Worm (Caenorhabditis elegans): Measurements from ENCODE around the gene wdr-31.
A peak's percentile ranks its signal among the peaks of the same experiment; 100 is the strongest.

The wdr-31 gene

ce11 chrII:2734735-2735134, 357 bp downstream of the wdr-31 start:
- no peak for TF ChIP-seq unc-55 (GFP tag; optimal IDR thresholded peaks at IDR 0.05)
- no peak for TF ChIP-seq nhr-21 (tag; optimal IDR thresholded peaks at IDR 0.05)
- TF ChIP-seq snpc-4 (tag; optimal IDR thresholded peaks at IDR 0.05) = no peak
- no peak for TF ChIP-seq sem-4 (tag; optimal IDR thresholded peaks at IDR 0.05)
- no peak for TF ChIP-seq lin-39 (tag; optimal IDR thresholded peaks at IDR 0.05)
- TF ChIP-seq nhr-77 (tag; optimal IDR thresholded peaks at IDR 0.05) = no peak
- no peak for TF ChIP-seq R02D3.7 (tag; optimal IDR thresholded peaks at IDR 0.05)
- no peak for TF ChIP-seq nhr-25 (tag; optimal IDR thresholded peaks at IDR 0.05)
- no peak for TF ChIP-seq ztf-1 (GFP tag; conservative IDR thresholded peaks at IDR 0.05)
- peak; percentile 67 for TF ChIP-seq F13H6.1 (tag; optimal IDR thresholded peaks at IDR 0.05)
- peak in 1 of 2 experiments; percentile 22 for TF ChIP-seq lsy-2 (tag; optimal IDR thresholded peaks at IDR 0.05)
- TF ChIP-seq dmd-4 (tag; optimal IDR thresholded peaks at IDR 0.05) = no peak
- no peak for TF ChIP-seq nhr-237 (tag; optimal IDR thresholded peaks at IDR 0.05)
- peak; percentile 4 for TF ChIP-seq nhr-129 (tag; optimal IDR thresholded peaks at IDR 0.05)
- no peak for TF ChIP-seq sma-3 (GFP tag; optimal IDR thresholded peaks at IDR 0.05)
- TF ChIP-seq nhr-11 (tag; optimal IDR thresholded peaks at IDR 0.05) = no peak
- TF ChIP-seq nhr-6 (tag; optimal IDR thresholded peaks at IDR 0.05) = no peak
- no peak for TF ChIP-seq lin-13 (GFP tag; optimal IDR thresholded peaks at IDR 0.05)
- TF ChIP-seq egl-27 (tag; optimal IDR thresholded peaks at IDR 0.05) = no peak
- no peak for TF ChIP-seq mbf-1 (tag; optimal IDR thresholded peaks at IDR 0.05)
- no peak for TF ChIP-seq lin-11 (tag; optimal IDR thresholded peaks at IDR 0.05)
- TF ChIP-seq mdl-1 (tag; optimal IDR thresholded peaks at IDR 0.05) = no peak
- no peak for TF ChIP-seq gmeb-1 (tag; optimal IDR thresholded peaks at IDR 0.05)
- TF ChIP-seq crh-2 (tag; optimal IDR thresholded peaks at IDR 0.05) = no peak
- TF ChIP-seq alr-1 (tag; optimal IDR thresholded peaks at IDR 0.05) = no peak
- TF ChIP-seq skn-1 (tag; optimal IDR thresholded peaks at IDR 0.05) = no peak
- TF ChIP-seq Y55F3AM.14 (GFP tag; optimal IDR thresholded peaks at IDR 0.05) = no peak
- TF ChIP-seq ztf-11 (tag; optimal IDR thresholded peaks at IDR 0.05) = no peak
- TF ChIP-seq elt-3 (tag; optimal IDR thresholded peaks at IDR 0.05) = no peak
- no peak for TF ChIP-seq mab-5 (tag; optimal IDR thresholded peaks at IDR 0.05)
- no peak for TF ChIP-seq ama-1 (optimal IDR thresholded peaks at IDR 0.05)
- no peak for TF ChIP-seq unc-39 (tag; optimal IDR thresholded peaks at IDR 0.05)
- TF ChIP-seq elt-1 (tag; optimal IDR thresholded peaks at IDR 0.05) = no peak
- no peak for TF ChIP-seq aly-2 (tag; optimal IDR thresholded peaks at IDR 0.05)
- no peak for TF ChIP-seq zag-1 (tag; optimal IDR thresholded peaks at IDR 0.05)
- peak; percentile 13 for TF ChIP-seq fos-1 (tag; optimal IDR thresholded peaks at IDR 0.05)
- no peak for TF ChIP-seq ceh-82 (tag; optimal IDR thresholded peaks at IDR 0.05)
- no peak for TF ChIP-seq nhr-12 (tag; optimal IDR thresholded peaks at IDR 0.05)
- no peak for TF ChIP-seq ZK546.5 (tag; optimal IDR thresholded peaks at IDR 0.05)
- TF ChIP-seq peb-1 (tag; optimal IDR thresholded peaks at IDR 0.05) = no peak
- TF ChIP-seq sma-9 (GFP tag; optimal IDR thresholded peaks at IDR 0.05) = no peak
- TF ChIP-seq sma-9 (tag; optimal IDR thresholded peaks at IDR 0.05) = no peak
- TF ChIP-seq nhr-10 (tag; optimal IDR thresholded peaks at IDR 0.05) = no peak
- peak; percentile 28 for TF ChIP-seq C34F6.9 (tag; optimal IDR thresholded peaks at IDR 0.05)
- TF ChIP-seq unc-62 (GFP tag; optimal IDR thresholded peaks at IDR 0.05) = no peak
- peak; percentile 30 for TF ChIP-seq ceh-16 (tag; optimal IDR thresholded peaks at IDR 0.05)
- TF ChIP-seq nhr-23 (tag; optimal IDR thresholded peaks at IDR 0.05) = no peak
- no peak for TF ChIP-seq blmp-1 (tag; optimal IDR thresholded peaks at IDR 0.05; ENCODE audit: insufficient read depth)
- no peak for TF ChIP-seq ztf-4 (tag; optimal IDR thresholded peaks at IDR 0.05)

- TF ChIP-seq mab-5 (tag; optimal IDR thresholded peaks at IDR 0.05) (no peak), fos-1 (tag; optimal IDR thresholded peaks at IDR 0.05) (no peak), lin-39 (tag; optimal IDR thresholded peaks at IDR 0.05) (no peak), nhr-77 (tag; optimal IDR thresholded peaks at IDR 0.05) (no peak), gmeb-1 (tag; optimal IDR thresholded peaks at IDR 0.05) (no peak), nhr-237 (tag; optimal IDR thresholded peaks at IDR 0.05) (no peak), sem-4 (tag; optimal IDR thresholded peaks at IDR 0.05) (no peak), lin-13 (GFP tag; optimal IDR thresholded peaks at IDR 0.05) (no peak), egl-27 (tag; optimal IDR thresholded peaks at IDR 0.05) (no peak), ztf-11 (tag; optimal IDR thresholded peaks at IDR 0.05) (no peak), nhr-25 (tag; optimal IDR thresholded peaks at IDR 0.05) (no peak), nhr-11 (tag; optimal IDR thresholded peaks at IDR 0.05) (no peak), nhr-12 (tag; optimal IDR thresholded peaks at IDR 0.05) (no peak), ztf-4 (tag; optimal IDR thresholded peaks at IDR 0.05) (no peak)
Observed at ce11 chrII:2734266-2734665, 826 bp downstream of the wdr-31 start.

All from whole organism, L2 larva.